Worm (Caenorhabditis elegans) whole organism, young adult: ENCODE results near the gene cutl-16.
A peak's percentile ranks its signal among the peaks of the same experiment; 100 is the strongest.

Experiments
- B0019.2 ChIP-seq: fragments of 200-800 bp; sonication (Bioruptor generic); conservative IDR thresholded peaks from 2 replicates; pipeline ENCODE4 v1.3.6; 2022; ENCODE audit warnings: missing genetic modification reagents, missing genetic modification characterization, missing compliant biosample characterization
- C17E4.6 ChIP-seq: fragments of 200-800 bp; sonication (Bioruptor generic); IDR thresholded peaks from 2 replicates; pipeline ENCODE4 v1.3.6; 2022; ENCODE audit warnings: missing genetic modification reagents, missing genetic modification characterization, missing compliant biosample characterization
- F33H1.4 ChIP-seq: fragments of 200-800 bp; sonication (Bioruptor generic); IDR thresholded peaks from 2 replicates; pipeline ENCODE4 v1.3.6; 2022; ENCODE audit warnings: missing genetic modification reagents, missing genetic modification characterization, missing compliant biosample characterization
- ZK185.1 ChIP-seq: sonication (generic microtip); optimal IDR thresholded peaks from 2 replicates; lab custom pipeline; 2016; ENCODE audit warnings: mild to moderate bottlenecking, missing genetic modification characterization, missing compliant biosample characterization; ENCODE audit not compliant: poor library complexity, severe bottlenecking
- atf-7 ChIP-seq: sonication (generic microtip); optimal IDR thresholded peaks from 2 replicates; lab custom pipeline; 2017; ENCODE audit warnings: mild to moderate bottlenecking, missing genetic modification characterization, missing compliant biosample characterization
- attf-6 ChIP-seq: fragments of 200-800 bp; sonication (Bioruptor generic); IDR thresholded peaks from 2 replicates; pipeline ENCODE4 v1.3.6; 2022; ENCODE audit warnings: missing genetic modification reagents, missing genetic modification characterization, missing compliant biosample characterization
- cebp-2 ChIP-seq: fragments of 200-800 bp; sonication (Bioruptor generic); IDR thresholded peaks from 2 replicates; pipeline ENCODE4 v1.3.6; 2022; ENCODE audit warnings: missing genetic modification characterization, missing compliant biosample characterization
- ceh-100 ChIP-seq: fragments of 200-800 bp; sonication (Bioruptor generic); IDR thresholded peaks from 2 replicates; pipeline ENCODE4 v1.3.6; 2022; ENCODE audit warnings: missing genetic modification reagents, missing genetic modification characterization, missing compliant biosample characterization
- ceh-58 ChIP-seq: fragments of 200-800 bp; sonication (Bioruptor generic); IDR thresholded peaks from 2 replicates; pipeline ENCODE4 v1.3.6; 2022; ENCODE audit warnings: missing genetic modification characterization, missing compliant biosample characterization
- dox-1 ChIP-seq: fragments of 200-800 bp; sonication (Bioruptor generic); IDR thresholded peaks from 2 replicates; pipeline ENCODE4 v1.3.6; 2022; ENCODE audit warnings: missing genetic modification reagents, missing genetic modification characterization, missing compliant biosample characterization
- egrh-3 ChIP-seq: fragments of 200-800 bp; sonication (Bioruptor generic); IDR thresholded peaks from 2 replicates; pipeline ENCODE4 v1.3.6; 2022; ENCODE audit warnings: missing genetic modification reagents, missing genetic modification characterization, missing compliant biosample characterization
- ets-4 ChIP-seq: fragments of 200-800 bp; sonication (Bioruptor generic); optimal IDR thresholded peaks from 2 replicates; lab custom pipeline; 2018; ENCODE audit warnings: mild to moderate bottlenecking, missing genetic modification characterization, missing compliant biosample characterization
- let-607 ChIP-seq, 2 experiments: fragments of 200-800 bp in 1 of 2; sonication (Bioruptor generic) in 1 of 2; sonication (generic microtip) in 1 of 2; optimal IDR thresholded peaks; 2 replicates each; lab custom pipeline; 2016 to 2018; ENCODE audit warnings: mild to moderate bottlenecking in 2 of 2, missing compliant biosample characterization in 2 of 2, missing genetic modification characterization in 2 of 2, moderate library complexity in 2 of 2, missing genotype in 1 of 2
- lin-40 ChIP-seq: sonication (generic microtip); optimal IDR thresholded peaks from 2 replicates; lab custom pipeline; 2016; ENCODE audit warnings: missing genetic modification characterization, mild to moderate bottlenecking, missing compliant biosample characterization, missing genotype, missing genetic modification reagents
- lir-1 ChIP-seq: fragments of 200-800 bp; sonication (Bioruptor generic); conservative IDR thresholded peaks from 2 replicates; pipeline ENCODE4 v1.3.6; 2022; ENCODE audit warnings: missing genetic modification reagents, missing genetic modification characterization, missing compliant biosample characterization
- lsy-27 ChIP-seq: sonication (generic microtip); optimal IDR thresholded peaks from 2 replicates; lab custom pipeline; 2017; ENCODE audit warnings: missing genetic modification characterization, mild to moderate bottlenecking, missing compliant biosample characterization, antibody characterized with exemption, missing genotype, borderline replicate concordance; ENCODE audit not compliant: insufficient read depth
- madf-3 ChIP-seq: fragments of 200-800 bp; sonication (Bioruptor generic); IDR thresholded peaks from 2 replicates; pipeline ENCODE4 v1.3.6; 2022; ENCODE audit warnings: missing genetic modification reagents, missing genetic modification characterization, missing compliant biosample characterization
- madf-8 ChIP-seq: fragments of 200-800 bp; sonication (Bioruptor generic); conservative IDR thresholded peaks from 2 replicates; pipeline ENCODE4 v1.3.6; 2022; ENCODE audit warnings: missing genetic modification reagents, missing genetic modification characterization, missing compliant biosample characterization
- nhr-120 ChIP-seq: fragments of 200-800 bp; sonication (Bioruptor generic); IDR thresholded peaks from 2 replicates; pipeline ENCODE4 v1.3.6; 2022; ENCODE audit warnings: missing genetic modification characterization, missing compliant biosample characterization
- nhr-179 ChIP-seq: sonication (generic microtip); optimal IDR thresholded peaks from 2 replicates; lab custom pipeline; 2016; ENCODE audit warnings: mild to moderate bottlenecking, missing genetic modification characterization, missing compliant biosample characterization
- repo-1 ChIP-seq: sonication (generic microtip); optimal IDR thresholded peaks from 2 replicates; lab custom pipeline; 2017; ENCODE audit warnings: mild to moderate bottlenecking, missing genetic modification characterization, missing compliant biosample characterization
- rpc-1 ChIP-seq, 2 experiments: fragments of 150-350 bp in 1 of 2; sonication (generic microtip) in 1 of 2; optimal IDR thresholded peaks; 2 replicates each; lab custom pipeline; 2014 to 2018; ENCODE audit warnings: missing biosample characterization in 1 of 2, missing genetic modification characterization in 1 of 2, missing genetic modification reagents in 1 of 2, missing genotype in 1 of 2
- snpc-1.1 ChIP-seq: sonication (generic microtip); optimal IDR thresholded peaks from 2 replicates; lab custom pipeline; 2017; ENCODE audit warnings: missing genetic modification characterization, mild to moderate bottlenecking, missing compliant biosample characterization, antibody characterized with exemption, moderate library complexity, missing genotype, missing genetic modification reagents; ENCODE audit not compliant: insufficient read depth
- snpc-4 ChIP-seq, 5 experiments: fragments of 150-350 bp in 1 of 5; sonication (generic microtip) in 4 of 5; optimal IDR thresholded peaks; 2 replicates each; lab custom pipeline; 2014 to 2018; ENCODE audit warnings: missing genetic modification characterization in 5 of 5, missing biosample characterization in 3 of 5, antibody characterized with exemption in 2 of 5, mild to moderate bottlenecking in 2 of 5, missing compliant biosample characterization in 2 of 5, missing genotype in 2 of 5, moderate library complexity in 2 of 5, missing genetic modification reagents in 1 of 5
- somi-1 ChIP-seq: fragments of 200-800 bp; sonication (Bioruptor generic); optimal IDR thresholded peaks from 2 replicates; lab custom pipeline; 2018; ENCODE audit warnings: mild to moderate bottlenecking, missing genetic modification characterization, missing compliant biosample characterization
- tbx-9 ChIP-seq: sonication (generic microtip); optimal IDR thresholded peaks from 2 replicates; lab custom pipeline; 2016; ENCODE audit warnings: borderline replicate concordance, missing genetic modification characterization, inconsistent platforms, missing compliant biosample characterization
- zfh-2 ChIP-seq: fragments of 200-800 bp; sonication (Bioruptor generic); conservative IDR thresholded peaks from 2 replicates; pipeline ENCODE4 v1.3.6; 2022; ENCODE audit warnings: missing genetic modification reagents, missing genetic modification characterization, missing compliant biosample characterization
- ztf-25 ChIP-seq: fragments of 200-800 bp; sonication (Bioruptor generic); IDR thresholded peaks from 2 replicates; pipeline ENCODE4 v1.3.6; 2022; ENCODE audit warnings: missing genetic modification reagents, missing genetic modification characterization, missing compliant biosample characterization
- ztf-6 ChIP-seq: fragments of 200-800 bp; sonication (Bioruptor generic); IDR thresholded peaks from 2 replicates; pipeline ENCODE4 v1.3.6; 2022; ENCODE audit warnings: missing genetic modification reagents, missing genetic modification characterization, missing compliant biosample characterization

Gene cutl-16

ce11 chrII:6407279-6407678 lies 33.9 kb upstream of the cutl-16 start, which contains the start of gene spp-11:
Gene spp-11 (minus strand): TSS chrII:6407379.
- no peak for TF ChIP-seq atf-7

- no peak for TF ChIP-seq ceh-100 (GFP tag; lab: Robert Waterston, UW)
- TF ChIP-seq dox-1 (GFP tag; lab: Robert Waterston, UW), result no peak
- TF ChIP-seq atf-7, result no peak
- no peak for TF ChIP-seq attf-6 (GFP tag; lab: Robert Waterston, UW)
- no peak for TF ChIP-seq cebp-2
- no peak for TF ChIP-seq let-607 (tag; optimal IDR thresholded peaks at IDR 0.05; lab: Kevin White, UChicago)
- TF ChIP-seq ZK185.1 (tag; lab: Kevin White, UChicago), result no peak
- TF ChIP-seq somi-1 (GFP tag; lab: Kevin White, UChicago), result no peak
- TF ChIP-seq tbx-9 (tag; lab: Kevin White, UChicago), result no peak
- TF ChIP-seq lsy-27 (tag; lab: Kevin White, UChicago), result no peak
- no peak for TF ChIP-seq lin-40 (tag; lab: Kevin White, UChicago)
- no peak for TF ChIP-seq nhr-179 (tag; lab: Kevin White, UChicago)
- no peak for TF ChIP-seq madf-3 (GFP tag; lab: Robert Waterston, UW)
- TF ChIP-seq ceh-58 (GFP tag; lab: Robert Waterston, UW), result no peak
- no peak for TF ChIP-seq egrh-3 (GFP tag; lab: Robert Waterston, UW)
- TF ChIP-seq ztf-25, result no peak
- TF ChIP-seq nhr-120 (GFP tag; lab: Robert Waterston, UW), result no peak
- no peak for TF ChIP-seq snpc-1.1 (tag; lab: Kevin White, UChicago)
- TF ChIP-seq repo-1 (tag; lab: Kevin White, UChicago), result no peak
- TF ChIP-seq, all 124 proteins: peak for 0
Measured at ce11 chrII:6409098-6409497, 32.1 kb upstream of the cutl-16 start.

ce11 chrII:6410181-6410580 lies 31.0 kb upstream of the cutl-16 start, which contains the start of gene T25D10.4:
Gene T25D10.4 (minus strand): TSS chrII:6410281.
- TF ChIP-seq lir-1 (GFP tag; lab: Robert Waterston, UW) (no peak), snpc-4 (GFP tag; optimal IDR thresholded peaks at IDR 0.05; lab: Kevin White, UChicago) (no peak), snpc-4 (tag; optimal IDR thresholded peaks at IDR 0.05; lab: Kevin White, UChicago) (no peak), madf-8 (GFP tag; lab: Robert Waterston, UW) (no peak), ets-4 (GFP tag; lab: Kevin White, UChicago) (no peak), rpc-1 (optimal IDR thresholded peaks at IDR 0.05; lab: Kevin White, UChicago) (no peak), rpc-1 (tag; optimal IDR thresholded peaks at IDR 0.05; lab: Kevin White, UChicago) (no peak)

- TF ChIP-seq egrh-3 (GFP tag; lab: Robert Waterston, UW) (0 out of 2 replicates have a peak, but pooled peaks have one; percentile 11), zfh-2 (peak; percentile 72), ztf-6 (GFP tag; lab: Robert Waterston, UW) (no peak), F33H1.4 (GFP tag; lab: Robert Waterston, UW) (no peak), C17E4.6 (GFP tag; lab: Robert Waterston, UW) (no peak), B0019.2 (GFP tag; lab: Robert Waterston, UW) (no peak)
- TF ChIP-seq, all 124 proteins: peak for 2
Measured at ce11 chrII:6411660-6412451, 29.4 kb upstream of the cutl-16 start.
